Fruit fly (Drosophila melanogaster) whole organism, prepupa: Measurements from ENCODE around the gene Septin4.

ENCODE experiments used
- Blimp-1 ChIP-seq: fragments of 200-800 bp; sonication (Bioruptor generic); optimal IDR thresholded peaks from 3 replicates; lab custom pipeline; 2017; ENCODE audit warnings: missing biosample characterization, missing genetic modification characterization, mild to moderate bottlenecking, moderate library complexity, missing genetic modification reagents
- CG10631 ChIP-seq: fragments of 200-800 bp; sonication (Bioruptor generic); optimal IDR thresholded peaks from 2 replicates; lab custom pipeline; 2016; ENCODE audit warnings: missing biosample characterization, missing genetic modification characterization
- CG10669 ChIP-seq: fragments of 200-800 bp; sonication (Bioruptor generic); optimal IDR thresholded peaks from 3 replicates; lab custom pipeline; 2018; ENCODE audit warnings: missing biosample characterization, mild to moderate bottlenecking, missing genetic modification characterization, moderate library complexity
- CG11294 ChIP-seq: fragments of 200-800 bp; sonication (Bioruptor generic); IDR thresholded peaks from 2 replicates; pipeline ENCODE4 v1.3.6; 2022; ENCODE audit warnings: missing biosample characterization, missing genetic modification characterization
- CG11762 ChIP-seq: fragments of 200-800 bp; sonication (Bioruptor generic); optimal IDR thresholded peaks from 3 replicates; lab custom pipeline; 2016; ENCODE audit warnings: missing biosample characterization, missing genetic modification characterization; ENCODE audit not compliant: insufficient read depth
- CG11902 ChIP-seq: fragments of 200-800 bp; sonication (Bioruptor generic); optimal IDR thresholded peaks from 3 replicates; lab custom pipeline; 2016; ENCODE audit warnings: missing biosample characterization, missing genetic modification characterization
- CG15336 ChIP-seq: fragments of 200-800 bp; sonication (Bioruptor generic); IDR thresholded peaks from 2 replicates; pipeline ENCODE4 v1.3.6; 2022; ENCODE audit warnings: missing biosample characterization, missing genetic modification characterization
- CG1621 ChIP-seq: fragments of 200-800 bp; sonication (Bioruptor generic); optimal IDR thresholded peaks from 3 replicates; lab custom pipeline; 2018; ENCODE audit warnings: missing biosample characterization, mild to moderate bottlenecking, missing genetic modification characterization
- CG16779 ChIP-seq: fragments of 200-800 bp; sonication (Bioruptor generic); optimal IDR thresholded peaks from 3 replicates; lab custom pipeline; 2017; ENCODE audit warnings: missing biosample characterization, mild to moderate bottlenecking, missing genetic modification characterization
- CG3032 ChIP-seq: fragments of 200-800 bp; optimal IDR thresholded peaks from 2 replicates; lab custom pipeline; 2019; ENCODE audit warnings: missing biosample characterization, mild to moderate bottlenecking, missing genetic modification characterization, moderate library complexity
- CG31627 ChIP-seq: fragments of 200-800 bp; sonication (Bioruptor generic); optimal IDR thresholded peaks from 3 replicates; lab custom pipeline; 2016; ENCODE audit warnings: missing biosample characterization, missing genetic modification characterization
- CG32006 ChIP-seq: fragments of 200-800 bp; sonication (Bioruptor generic); optimal IDR thresholded peaks from 3 replicates; lab custom pipeline; 2017; ENCODE audit warnings: missing biosample characterization, mild to moderate bottlenecking, missing genetic modification characterization
- CG34406 ChIP-seq: fragments of 200-800 bp; sonication (Bioruptor generic); optimal IDR thresholded peaks from 3 replicates; lab custom pipeline; 2016; ENCODE audit warnings: missing biosample characterization, missing genetic modification characterization
- CG3919 ChIP-seq: fragments of 200-800 bp; sonication (Bioruptor generic); optimal IDR thresholded peaks from 3 replicates; lab custom pipeline; 2016; ENCODE audit warnings: missing biosample characterization, missing genetic modification characterization
- CG4318 ChIP-seq: fragments of 200-800 bp; sonication (Bioruptor generic); optimal IDR thresholded peaks from 3 replicates; lab custom pipeline; 2017; ENCODE audit warnings: missing biosample characterization, mild to moderate bottlenecking, missing genetic modification characterization
- CG6163 ChIP-seq: fragments of 200-800 bp; sonication (Bioruptor generic); IDR thresholded peaks from 3 replicates; pipeline ENCODE4 v1.3.6; 2022; ENCODE audit warnings: missing biosample characterization, missing genetic modification characterization
- CG6792 ChIP-seq: fragments of 200-800 bp; sonication (Bioruptor generic); optimal IDR thresholded peaks from 3 replicates; lab custom pipeline; 2016; ENCODE audit warnings: missing biosample characterization, missing genetic modification characterization
- CG6854 ChIP-seq: fragments of 200-800 bp; sonication (Bioruptor generic); optimal IDR thresholded peaks from 2 replicates; lab custom pipeline; 2017; ENCODE audit warnings: missing biosample characterization, mild to moderate bottlenecking, missing genetic modification characterization
- CG7368 ChIP-seq: fragments of 200-800 bp; sonication (Bioruptor generic); optimal IDR thresholded peaks from 3 replicates; lab custom pipeline; 2016; ENCODE audit warnings: missing biosample characterization, missing genetic modification characterization
- CG8119 ChIP-seq: fragments of 200-800 bp; sonication (Bioruptor generic); IDR thresholded peaks from 3 replicates; pipeline ENCODE4 v1.3.6; 2022; ENCODE audit warnings: missing biosample characterization, missing genetic modification characterization
- CG8319 ChIP-seq: fragments of 200-800 bp; sonication (Bioruptor generic); optimal IDR thresholded peaks from 3 replicates; lab custom pipeline; 2016; ENCODE audit warnings: missing biosample characterization, missing genetic modification characterization
- CG8632 ChIP-seq: fragments of 200-800 bp; sonication (Bioruptor generic); optimal IDR thresholded peaks from 3 replicates; lab custom pipeline; 2016; ENCODE audit warnings: missing biosample characterization, missing genetic modification characterization
- CG9139 ChIP-seq: fragments of 200-800 bp; sonication (Bioruptor generic); optimal IDR thresholded peaks from 3 replicates; lab custom pipeline; 2017; ENCODE audit warnings: missing biosample characterization, mild to moderate bottlenecking, missing genetic modification characterization
- Eip75B ChIP-seq: fragments of 200-800 bp; sonication (Bioruptor generic); optimal IDR thresholded peaks from 3 replicates; lab custom pipeline; 2016; ENCODE audit warnings: missing biosample characterization, missing genetic modification characterization
- Eip78C ChIP-seq: fragments of 200-800 bp; sonication (Bioruptor generic); peaks from one replicate; lab custom pipeline; 2016; ENCODE audit warnings: missing biosample characterization, missing genetic modification characterization
- Eip93F ChIP-seq: fragments of 200-800 bp; sonication (Bioruptor generic); optimal IDR thresholded peaks from 2 replicates; lab custom pipeline; 2016; ENCODE audit warnings: missing biosample characterization, mild to moderate bottlenecking, missing genetic modification characterization
- Ets21C ChIP-seq: fragments of 200-800 bp; sonication (Bioruptor generic); optimal IDR thresholded peaks from 3 replicates; lab custom pipeline; 2016; ENCODE audit warnings: missing biosample characterization, missing genetic modification characterization
- Ets96B ChIP-seq: fragments of 200-800 bp; optimal IDR thresholded peaks from 2 replicates; lab custom pipeline; 2019; ENCODE audit warnings: missing biosample characterization, mild to moderate bottlenecking, missing genetic modification characterization, moderate library complexity
- Gug ChIP-seq: fragments of 200-800 bp; sonication (Bioruptor generic); IDR thresholded peaks from 2 replicates; pipeline ENCODE4 v1.3.6; 2022; ENCODE audit warnings: missing biosample characterization, missing genetic modification characterization
- Hr38 ChIP-seq: sonication (Bioruptor generic); optimal IDR thresholded peaks from 2 replicates; lab custom pipeline; 2016; ENCODE audit warnings: missing biosample characterization, missing genetic modification characterization
- Hr4 ChIP-seq: fragments of 200-800 bp; sonication (Bioruptor generic); optimal IDR thresholded peaks from 3 replicates; lab custom pipeline; 2016; ENCODE audit warnings: missing biosample characterization, missing genetic modification characterization
- Lpt ChIP-seq: fragments of 200-800 bp; sonication (Bioruptor generic); optimal IDR thresholded peaks from 3 replicates; lab custom pipeline; 2016; ENCODE audit warnings: missing biosample characterization, missing genetic modification characterization
- Met ChIP-seq: fragments of 200-800 bp; sonication (Bioruptor generic); optimal IDR thresholded peaks from 3 replicates; lab custom pipeline; 2016; ENCODE audit warnings: missing biosample characterization, missing genetic modification characterization
- OdsH ChIP-seq: fragments of 200-800 bp; sonication (Bioruptor generic); optimal IDR thresholded peaks from 3 replicates; lab custom pipeline; 2016; ENCODE audit warnings: missing biosample characterization, missing genetic modification characterization
- Sox102F ChIP-seq: fragments of 200-800 bp; sonication (Bioruptor generic); optimal IDR thresholded peaks from 2 replicates; lab custom pipeline; 2016; ENCODE audit warnings: missing biosample characterization, mild to moderate bottlenecking, missing genetic modification characterization
- Sox14 ChIP-seq: fragments of 200-800 bp; sonication (Bioruptor generic); optimal IDR thresholded peaks from 3 replicates; lab custom pipeline; 2016; ENCODE audit warnings: missing biosample characterization, missing genetic modification characterization
- achi ChIP-seq: fragments of 200-800 bp; sonication (Bioruptor generic); optimal IDR thresholded peaks from 3 replicates; lab custom pipeline; 2016; ENCODE audit warnings: missing biosample characterization, missing genetic modification characterization
- acj6 ChIP-seq: fragments of 200-800 bp; sonication (Bioruptor generic); optimal IDR thresholded peaks from 3 replicates; lab custom pipeline; 2016; ENCODE audit warnings: missing biosample characterization, missing genetic modification characterization
- cyc ChIP-seq: fragments of 200-800 bp; sonication (Bioruptor generic); optimal IDR thresholded peaks from 3 replicates; lab custom pipeline; 2016; ENCODE audit warnings: missing biosample characterization, missing genetic modification characterization
- dac ChIP-seq: fragments of 200-800 bp; sonication (Bioruptor generic); optimal IDR thresholded peaks from 2 replicates; lab custom pipeline; 2017; ENCODE audit warnings: missing biosample characterization, mild to moderate bottlenecking, missing genetic modification characterization
- eg ChIP-seq: fragments of 200-800 bp; sonication (Bioruptor generic); IDR thresholded peaks from 3 replicates; pipeline ENCODE4 v1.3.6; 2022; ENCODE audit warnings: missing biosample characterization, missing genetic modification characterization
- esn ChIP-seq: fragments of 200-800 bp; sonication (Bioruptor generic); optimal IDR thresholded peaks from 2 replicates; lab custom pipeline; 2016; ENCODE audit warnings: missing biosample characterization, mild to moderate bottlenecking, missing genetic modification characterization, moderate library complexity
- fd85E ChIP-seq: fragments of 200-800 bp; sonication (Bioruptor generic); optimal IDR thresholded peaks from 3 replicates; lab custom pipeline; 2016; ENCODE audit warnings: missing biosample characterization, missing genetic modification characterization
- fkh ChIP-seq: fragments of 200-800 bp; sonication (Bioruptor generic); optimal IDR thresholded peaks from 3 replicates; lab custom pipeline; 2017; ENCODE audit warnings: missing biosample characterization, mild to moderate bottlenecking, missing genetic modification characterization, moderate library complexity
- lz ChIP-seq: fragments of 200-800 bp; sonication (Bioruptor generic); optimal IDR thresholded peaks from 3 replicates; lab custom pipeline; 2016; ENCODE audit warnings: missing biosample characterization, missing genetic modification characterization
- net ChIP-seq: fragments of 200-800 bp; sonication (Bioruptor generic); optimal IDR thresholded peaks from 3 replicates; lab custom pipeline; 2016; ENCODE audit warnings: missing biosample characterization, missing genetic modification characterization
- pdm3 ChIP-seq: fragments of 200-800 bp; sonication (Bioruptor generic); optimal IDR thresholded peaks from 3 replicates; lab custom pipeline; 2016; ENCODE audit warnings: missing biosample characterization, missing genetic modification characterization
- salr ChIP-seq, 2 experiments: fragments of 200-800 bp; sonication (Bioruptor generic); optimal IDR thresholded peaks; 3 replicates each; lab custom pipeline; 2016 to 2018; ENCODE audit warnings: missing biosample characterization in 2 of 2, missing genetic modification characterization in 2 of 2, mild to moderate bottlenecking in 1 of 2
- spab ChIP-seq: fragments of 200-800 bp; sonication (Bioruptor generic); optimal IDR thresholded peaks from 2 replicates; lab custom pipeline; 2017; ENCODE audit warnings: missing biosample characterization, mild to moderate bottlenecking, missing genetic modification characterization, missing genetic modification reagents
- ss ChIP-seq, 2 experiments: fragments of 200-800 bp; sonication (Bioruptor generic); optimal IDR thresholded peaks; 2 replicates in 1 of 2; 3 replicates in 1 of 2; lab custom pipeline; 2017 to 2018; ENCODE audit warnings: mild to moderate bottlenecking in 2 of 2, missing biosample characterization in 2 of 2, missing genetic modification characterization in 2 of 2, moderate library complexity in 1 of 2
- svp ChIP-seq: fragments of 200-800 bp; sonication (Bioruptor generic); peaks from one replicate; lab custom pipeline; 2016; ENCODE audit warnings: missing biosample characterization, missing genetic modification characterization
- topi ChIP-seq: fragments of 200-800 bp; sonication (Bioruptor generic); optimal IDR thresholded peaks from 3 replicates; lab custom pipeline; 2016; ENCODE audit warnings: missing biosample characterization, missing genetic modification characterization
- vri ChIP-seq: fragments of 200-800 bp; sonication (Bioruptor generic); optimal IDR thresholded peaks from 3 replicates; lab custom pipeline; 2016; ENCODE audit warnings: missing biosample characterization, mild to moderate bottlenecking, missing genetic modification characterization

The Septin4 gene

DNA sequence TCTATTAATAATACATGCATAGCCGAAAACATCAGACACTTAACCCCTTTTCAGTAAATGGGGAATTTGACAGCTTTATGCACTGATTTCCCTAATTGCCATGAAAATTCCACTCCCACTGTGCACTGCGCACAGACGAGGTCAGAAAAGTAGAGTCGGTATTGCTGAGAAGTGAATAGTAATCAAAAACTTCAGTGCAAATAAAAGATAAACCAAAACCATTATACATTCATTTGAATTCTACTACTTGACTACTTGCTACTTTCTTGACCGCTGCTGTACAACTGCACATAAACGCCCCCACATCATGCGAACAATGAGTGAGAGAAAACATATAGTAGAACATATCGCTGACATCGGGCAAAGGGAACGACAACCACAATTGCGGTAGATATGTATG lies 3.5 kb downstream of the Septin4 start:
- peak; percentile 13 to 44 for TF ChIP-seq ss (GFP tag; optimal IDR thresholded peaks at IDR 0.05; lab: Kevin White, UChicago)
- TF ChIP-seq pdm3 (GFP tag; lab: Kevin White, UChicago), result peak; percentile 79
- TF ChIP-seq svp (GFP tag; lab: Kevin White, UChicago), result peak; percentile 57
- TF ChIP-seq vri (GFP tag; lab: Kevin White, UChicago), result peak; percentile 34
- peak; percentile 76; the same call in 1 of the 2 replicates for TF ChIP-seq CG11294 (GFP tag; lab: Robert Waterston, UW)
- TF ChIP-seq fd85E, result no peak
- TF ChIP-seq CG6792 (GFP tag; lab: Kevin White, UChicago), result peak; percentile 61
- peak; percentile 88 for TF ChIP-seq CG15336
- TF ChIP-seq CG16779 (tag; lab: Kevin White, UChicago), result peak; percentile 51
- TF ChIP-seq CG10669 (GFP tag; lab: Kevin White, UChicago), result peak; percentile 67
- TF ChIP-seq Lpt (GFP tag; lab: Kevin White, UChicago), result peak; percentile 80
- TF ChIP-seq Eip75B (GFP tag; lab: Kevin White, UChicago), result peak; percentile 65
- peak; percentile 55 for TF ChIP-seq CG8632 (GFP tag; lab: Kevin White, UChicago)
- peak; percentile 80 for TF ChIP-seq OdsH (GFP tag; lab: Kevin White, UChicago)
- peak; percentile 56 for TF ChIP-seq Ets21C (GFP tag; lab: Kevin White, UChicago)
- peak; percentile 87 for TF ChIP-seq Hr4 (GFP tag; lab: Kevin White, UChicago)
- no peak for TF ChIP-seq fkh (GFP tag; lab: Kevin White, UChicago)
- peak; percentile 66 for TF ChIP-seq CG10631 (GFP tag; lab: Kevin White, UChicago)
- TF ChIP-seq CG11762 (GFP tag; lab: Kevin White, UChicago), result peak; percentile 41
- peak; percentile 85 for TF ChIP-seq CG8119
- peak; percentile 87 for TF ChIP-seq CG6163 (GFP tag; lab: Robert Waterston, UW)
- TF ChIP-seq Sox14 (GFP tag; lab: Kevin White, UChicago), result peak; percentile 80
- TF ChIP-seq CG1621 (tag; lab: Kevin White, UChicago), result peak; percentile 61
- peak; percentile 86 for TF ChIP-seq Gug (GFP tag; lab: Robert Waterston, UW)
- TF ChIP-seq CG31627 (GFP tag; lab: Kevin White, UChicago), result peak; percentile 80
- TF ChIP-seq achi (GFP tag; lab: Kevin White, UChicago), result peak; percentile 75
- TF ChIP-seq topi, result peak; percentile 73
- no peak for TF ChIP-seq Blimp-1 (GFP tag; lab: Kevin White, UChicago)
- peak; percentile 84 for TF ChIP-seq CG32006
- TF ChIP-seq esn (GFP tag; lab: Kevin White, UChicago), result peak; percentile 65
- peak; percentile 93 for TF ChIP-seq Eip78C
- no peak for TF ChIP-seq Eip93F (GFP tag; lab: Kevin White, UChicago)
- TF ChIP-seq CG4318 (GFP tag; lab: Kevin White, UChicago), result peak; percentile 60
- peak; percentile 68 for TF ChIP-seq dac (GFP tag; lab: Kevin White, UChicago)
- peak; percentile 58 for TF ChIP-seq Met (GFP tag; lab: Kevin White, UChicago)
- no peak for TF ChIP-seq CG6854 (GFP tag; lab: Kevin White, UChicago)
- peak; percentile 33 to 70 for TF ChIP-seq salr (GFP tag; optimal IDR thresholded peaks at IDR 0.05; lab: Kevin White, UChicago)
- TF ChIP-seq cyc (GFP tag; lab: Kevin White, UChicago), result peak; percentile 72
- peak; percentile 11 for TF ChIP-seq CG9139 (GFP tag; lab: Kevin White, UChicago)
- peak; percentile 78 for TF ChIP-seq CG3919 (GFP tag; lab: Kevin White, UChicago)
- peak; percentile 39 for TF ChIP-seq CG8319 (GFP tag; lab: Kevin White, UChicago)
- peak; percentile 78 for TF ChIP-seq acj6 (GFP tag; lab: Kevin White, UChicago)
- no peak for TF ChIP-seq Hr38 (GFP tag; lab: Kevin White, UChicago)
- peak; percentile 55 for TF ChIP-seq CG3032 (tag; lab: Kevin White, UChicago)
- TF ChIP-seq CG34406 (GFP tag; lab: Kevin White, UChicago), result peak; percentile 52
- peak; percentile 51 for TF ChIP-seq Sox102F (GFP tag; lab: Kevin White, UChicago)
- peak; percentile 63 for TF ChIP-seq lz
- TF ChIP-seq net, result peak; percentile 76
- TF ChIP-seq CG11902 (GFP tag; lab: Kevin White, UChicago), result peak; percentile 51
- peak; percentile 34 for TF ChIP-seq spab (GFP tag; lab: Kevin White, UChicago)
- TF ChIP-seq Ets96B (tag; lab: Kevin White, UChicago), result peak; percentile 53
- peak; percentile 64 for TF ChIP-seq CG7368 (GFP tag; lab: Kevin White, UChicago)
- TF ChIP-seq eg (GFP tag; lab: Robert Waterston, UW), result peak; percentile 94
